Fruit fly (Drosophila melanogaster): Measurements from ENCODE around the gene Ir62a.

Ir62a gene

DNA sequence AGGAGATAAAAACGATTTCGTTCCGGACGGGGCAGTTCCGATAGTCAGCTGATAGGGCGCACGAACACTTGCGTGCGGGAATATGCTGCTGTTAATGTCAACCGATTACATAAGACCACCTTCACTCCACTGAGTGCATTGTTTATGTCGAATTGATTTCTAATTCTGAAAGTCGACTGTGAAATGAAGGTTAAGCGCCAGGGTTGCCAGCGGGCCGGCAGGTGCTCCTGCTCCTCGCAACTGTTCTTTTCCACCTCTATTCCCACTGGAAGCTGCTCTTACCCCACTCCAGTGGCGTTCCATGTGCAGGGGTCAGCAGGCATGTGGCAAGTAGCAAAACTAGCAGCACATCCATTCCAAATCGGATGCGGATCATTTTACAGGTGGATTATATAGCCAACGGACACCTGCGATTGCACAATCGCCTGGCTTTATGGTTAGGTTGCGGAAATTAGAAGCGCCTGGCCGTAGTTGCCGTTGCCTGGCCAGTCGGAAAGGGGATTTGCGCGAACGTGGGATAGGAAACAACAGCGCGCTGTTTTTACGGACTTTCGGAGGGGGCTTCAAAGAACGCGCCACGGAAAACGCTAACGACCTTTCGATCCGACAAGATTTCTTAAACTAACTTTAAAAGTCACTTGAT lies 14.3 kb downstream of the Ir62a start, which contains the start of gene cue (continued):
- TF ChIP-seq HLH54F (GFP tag; optimal IDR thresholded peaks at IDR 0.05) = no peak
- TF ChIP-seq CG2202 (tag; optimal IDR thresholded peaks at IDR 0.05) = no peak
- TF ChIP-seq CG6765 (GFP tag; optimal IDR thresholded peaks at IDR 0.05) = no peak
- TF ChIP-seq sisA (GFP tag; IDR thresholded peaks at IDR 0.05) = no peak
- TF ChIP-seq dmrt11E (tag; optimal IDR thresholded peaks at IDR 0.05) = no peak
- TF ChIP-seq B-H1 (GFP tag; IDR thresholded peaks at IDR 0.05) = no peak
- TF ChIP-seq CG10654 (GFP tag; optimal IDR thresholded peaks at IDR 0.05) = no peak
- no peak for TF ChIP-seq ERR (GFP tag; optimal IDR thresholded peaks at IDR 0.05)
- TF ChIP-seq CG8359 (GFP tag; optimal IDR thresholded peaks at IDR 0.05; ENCODE audit: borderline replicate concordance) = no peak
- peak; percentile 51 for TF ChIP-seq D (optimal IDR thresholded peaks at IDR 0.05)
- TF ChIP-seq D (GFP tag; optimal IDR thresholded peaks at IDR 0.05) = no peak
- no peak for TF ChIP-seq YL-1 (GFP tag; optimal IDR thresholded peaks at IDR 0.05)
- no peak for TF ChIP-seq CG16779 (GFP tag; IDR thresholded peaks at IDR 0.05)
- TF ChIP-seq CG4707 (GFP tag; optimal IDR thresholded peaks at IDR 0.05) = no peak
- no peak for TF ChIP-seq CG15269 (tag; optimal IDR thresholded peaks at IDR 0.05)
- no peak for TF ChIP-seq gt (GFP tag; IDR thresholded peaks at IDR 0.05)
- TF ChIP-seq CoRest (tag; optimal IDR thresholded peaks at IDR 0.05) = no peak
- TF ChIP-seq dpn (GFP tag; optimal IDR thresholded peaks at IDR 0.05) = no peak
- TF ChIP-seq CG18619 (GFP tag; optimal IDR thresholded peaks at IDR 0.05) = no peak
- no peak for TF ChIP-seq CG12236 (GFP tag; optimal IDR thresholded peaks at IDR 0.05)
- TF ChIP-seq trh (GFP tag; optimal IDR thresholded peaks at IDR 0.05) = no peak
- TF ChIP-seq E2f2 (GFP tag; IDR thresholded peaks at IDR 0.05) = no peak
- no peak for TF ChIP-seq ttk (GFP tag; IDR thresholded peaks at IDR 0.05)
- no peak for TF ChIP-seq CG6854 (GFP tag; optimal IDR thresholded peaks at IDR 0.05)
- no peak for TF ChIP-seq exex (tag; optimal IDR thresholded peaks at IDR 0.05)
- no peak for TF ChIP-seq hbn (GFP tag; IDR thresholded peaks at IDR 0.05; ENCODE audit: partially characterized antibody)
- no peak for TF ChIP-seq Trl (optimal IDR thresholded peaks at IDR 0.05)
- TF ChIP-seq Trl (GFP tag; optimal IDR thresholded peaks at IDR 0.05) = no peak
- TF ChIP-seq CG12071 (GFP tag; optimal IDR thresholded peaks at IDR 0.05) = no peak
- TF ChIP-seq CG11085 (GFP tag; IDR thresholded peaks at IDR 0.05) = no peak
- TF ChIP-seq CG7745 (tag; optimal IDR thresholded peaks at IDR 0.05) = no peak
- TF ChIP-seq Eip74EF (GFP tag; optimal IDR thresholded peaks at IDR 0.05) = no peak
- peak in 1 of 2 experiments; percentile 33 for TF ChIP-seq crp (GFP tag; optimal IDR thresholded peaks at IDR 0.05)
- no peak for TF ChIP-seq Ets97D (GFP tag; optimal IDR thresholded peaks at IDR 0.05)
- TF ChIP-seq luna (GFP tag; optimal IDR thresholded peaks at IDR 0.05) = no peak
- TF ChIP-seq Dip2 (GFP tag; IDR thresholded peaks at IDR 0.05) = no peak
- TF ChIP-seq Med (GFP tag) = no peak
- no peak for TF ChIP-seq CG9609 (GFP tag; optimal IDR thresholded peaks at IDR 0.05)
- TF ChIP-seq sens (GFP tag) = no peak
- no peak for TF ChIP-seq CG42726 (GFP tag; IDR thresholded peaks at IDR 0.05; ENCODE audit: partially characterized antibody)
- no peak for TF ChIP-seq sr (GFP tag; IDR thresholded peaks at IDR 0.05)
- TF ChIP-seq ro (GFP tag; IDR thresholded peaks at IDR 0.05) = no peak
- TF ChIP-seq Pdp1 (GFP tag; optimal IDR thresholded peaks at IDR 0.05) = peak in 1 of 2 experiments; percentile 97
- TF ChIP-seq Adf1 (GFP tag; IDR thresholded peaks at IDR 0.05) = no peak
- TF ChIP-seq cg (GFP tag; optimal IDR thresholded peaks at IDR 0.05) = peak; percentile 26
- TF ChIP-seq CG32767 (GFP tag; IDR thresholded peaks at IDR 0.05) = no peak
- TF ChIP-seq CG31441 (GFP tag; IDR thresholded peaks at IDR 0.05) = no peak; the same call in 1 of the 2 replicates
- no peak for TF ChIP-seq Dad (GFP tag; optimal IDR thresholded peaks at IDR 0.05)
- no peak for TF ChIP-seq CG33557 (GFP tag; optimal IDR thresholded peaks at IDR 0.05)
- TF ChIP-seq Ets65A (GFP tag) = peak; percentile 70
- peak; percentile 48 for TF ChIP-seq CG15479 (GFP tag; optimal IDR thresholded peaks at IDR 0.05)
